Fruit fly (Drosophila melanogaster) whole organism, adult: ENCODE results near the gene CG6294.

Source experiments
- CG14711 ChIP-seq: fragments of 200-800 bp; sonication (Bioruptor generic); optimal IDR thresholded peaks from 2 replicates; lab custom pipeline; 2018; ENCODE audit warnings: missing biosample characterization, mild to moderate bottlenecking, missing genetic modification characterization, moderate library complexity
- CG33017 ChIP-seq: fragments of 200-800 bp; sonication (Bioruptor generic); optimal IDR thresholded peaks from 2 replicates; lab custom pipeline; 2018; ENCODE audit warnings: missing biosample characterization, mild to moderate bottlenecking, missing genetic modification characterization, moderate library complexity
- CG5204 ChIP-seq: fragments of 200-800 bp; sonication (Bioruptor generic); optimal IDR thresholded peaks from 2 replicates; lab custom pipeline; 2016; ENCODE audit warnings: missing biosample characterization, missing genetic modification characterization
- Hr96 ChIP-seq: fragments of 200-800 bp; sonication (Bioruptor generic); optimal IDR thresholded peaks from 2 replicates; lab custom pipeline; 2016; ENCODE audit warnings: missing biosample characterization, missing genetic modification characterization
- cnc ChIP-seq, 2 experiments: fragments of >200 bp; optimal IDR thresholded peaks; 2 replicates each; lab custom pipeline; 2017
- kay ChIP-seq: fragments of 200-800 bp; sonication (Bioruptor generic); peaks from one replicate; lab custom pipeline; 2016; ENCODE audit warnings: missing biosample characterization, missing genetic modification characterization, borderline replicate concordance
- pad ChIP-seq: fragments of 200-800 bp; sonication (Bioruptor generic); optimal IDR thresholded peaks from 3 replicates; lab custom pipeline; 2017; ENCODE audit warnings: missing biosample characterization, missing genetic modification characterization, mild to moderate bottlenecking, moderate library complexity, missing genetic modification reagents

DNA sequence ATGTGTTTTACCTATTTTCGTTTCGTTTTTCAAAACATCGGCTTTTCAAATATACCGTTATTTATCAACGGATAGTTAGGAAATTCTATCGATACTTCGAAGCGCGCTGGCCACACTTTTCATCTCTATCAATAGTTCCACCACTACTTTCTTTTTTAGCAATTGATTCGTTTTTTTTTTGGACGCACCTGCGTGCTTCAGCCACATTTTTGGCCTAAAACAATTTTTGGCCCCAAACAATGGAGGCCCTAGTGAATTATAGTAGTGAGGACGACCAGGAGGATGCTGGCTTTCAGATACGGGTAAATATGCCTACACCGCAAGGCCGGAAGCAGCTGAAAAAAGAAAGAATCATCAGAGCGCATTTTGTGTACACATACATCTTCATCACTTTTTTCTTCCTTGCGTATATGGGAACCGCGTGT, 19.7 kb downstream of the CG6294 start, which contains the start of gene CG6340:
- TF ChIP-seq pad = no peak
- TF ChIP-seq kay (GFP tag; lab: Kevin White, UChicago) = no peak
- no peak for TF ChIP-seq Hr96 (GFP tag; lab: Kevin White, UChicago)
- no peak for TF ChIP-seq cnc (optimal IDR thresholded peaks at IDR 0.05; lab: Kevin White, UChicago)
- no peak for TF ChIP-seq CG14711
- no peak for TF ChIP-seq CG33017
- TF ChIP-seq CG5204 (GFP tag; lab: Kevin White, UChicago) = no peak
